Worm (Caenorhabditis elegans): ENCODE measurements around the gene dyrb-1.

dyrb-1 gene

DNA sequence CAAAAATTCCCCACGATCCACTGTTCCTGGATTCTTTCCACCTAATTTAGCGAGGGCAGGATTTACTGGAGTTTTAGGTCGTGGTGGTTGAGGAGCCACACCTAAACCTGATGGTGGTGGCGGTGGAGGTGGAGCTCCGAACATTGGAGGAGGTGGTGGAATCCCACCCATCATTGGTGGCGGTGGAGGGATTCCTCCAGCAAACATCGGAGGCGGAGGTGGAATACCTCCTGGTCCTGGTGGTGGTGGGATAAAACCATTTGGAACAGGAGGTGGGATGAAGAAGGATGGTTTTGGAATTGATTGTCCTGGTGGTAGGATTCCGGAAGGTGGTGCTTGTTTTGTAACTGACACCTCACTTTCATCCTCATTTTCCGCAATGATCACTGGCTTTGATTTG, 37.1 kb downstream of the dyrb-1 start:
- no peak for TF ChIP-seq unc-39 (tag; optimal IDR thresholded peaks at IDR 0.05)

DNA sequence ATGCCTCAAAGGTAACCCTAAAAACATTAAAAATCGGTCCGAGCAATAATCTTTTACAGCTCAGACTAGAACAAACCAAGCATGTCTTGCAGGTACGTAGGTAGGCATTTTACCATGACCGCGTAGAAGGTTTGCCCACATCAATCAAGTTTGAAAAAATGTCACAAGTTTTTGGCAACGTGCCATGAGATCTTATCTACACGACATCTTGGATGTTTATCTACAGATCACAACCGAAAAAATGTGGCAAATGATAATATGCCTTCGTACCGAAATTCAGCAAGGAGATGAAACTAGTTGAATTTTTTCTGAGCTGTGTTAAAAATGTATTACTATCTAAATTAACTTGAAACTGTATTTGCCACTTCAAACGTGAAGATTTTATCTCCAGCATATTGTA, 42.5 kb downstream of the dyrb-1 start:
- no peak for TF ChIP-seq nhr-67 (tag; optimal IDR thresholded peaks at IDR 0.05)
- no peak for TF ChIP-seq nhr-77 (tag; optimal IDR thresholded peaks at IDR 0.05)
- no peak for TF ChIP-seq mdl-1 (tag; optimal IDR thresholded peaks at IDR 0.05)
- peak; percentile 54 for TF ChIP-seq nhr-25 (tag; optimal IDR thresholded peaks at IDR 0.05)
- TF ChIP-seq elt-2 (tag; optimal IDR thresholded peaks at IDR 0.05): no peak
- TF ChIP-seq elt-1 (tag; optimal IDR thresholded peaks at IDR 0.05): peak; percentile 94
- no peak for TF ChIP-seq nhr-237 (tag; optimal IDR thresholded peaks at IDR 0.05)
- TF ChIP-seq egl-5 (tag; optimal IDR thresholded peaks at IDR 0.05): no peak

ce11 chrII:9063350-9063749, 43.6 kb downstream of the dyrb-1 start:
- TF ChIP-seq nhr-237 (tag; optimal IDR thresholded peaks at IDR 0.05) (no peak), nhr-12 (tag; optimal IDR thresholded peaks at IDR 0.05) (no peak), pha-4 (tag; optimal IDR thresholded peaks at IDR 0.05) (peak; percentile 54)

DNA sequence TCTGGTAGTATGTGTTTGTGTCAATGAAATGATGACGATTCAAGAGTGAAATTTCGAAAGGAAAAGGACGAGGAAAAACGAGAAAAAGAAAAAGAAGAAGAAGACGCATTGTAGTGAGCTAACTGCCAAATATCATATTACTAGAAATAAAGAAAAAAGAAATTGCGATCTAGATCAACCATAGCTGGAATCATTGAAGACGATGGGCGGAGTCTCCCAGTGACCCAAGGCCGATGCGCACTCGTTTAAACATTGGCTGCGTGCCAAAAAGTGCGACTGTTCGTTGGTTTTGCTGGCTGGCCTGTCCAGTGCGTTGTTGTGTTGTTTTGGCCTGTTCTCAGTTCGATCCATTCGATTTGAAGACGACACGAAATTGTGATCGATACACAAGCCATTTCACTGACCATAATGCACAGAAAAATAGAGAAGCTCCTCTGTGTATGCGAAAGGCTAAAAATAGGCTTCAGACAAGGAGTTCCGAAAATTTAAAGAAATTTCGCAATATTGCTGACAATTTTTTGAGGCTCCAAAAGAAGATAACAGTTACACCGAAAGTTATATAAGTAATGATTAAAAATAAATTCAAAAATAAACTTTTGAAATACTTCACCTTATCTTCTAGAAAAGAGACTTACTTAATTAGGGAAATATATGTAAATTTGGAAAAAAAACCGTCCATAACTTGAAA, 44.5 kb downstream of the dyrb-1 start:
- TF ChIP-seq lsy-12 (tag; optimal IDR thresholded peaks at IDR 0.05): no peak
- TF ChIP-seq nhr-23 (tag; optimal IDR thresholded peaks at IDR 0.05): peak; percentile 43
- peak; percentile 56 for TF ChIP-seq nhr-25 (tag; optimal IDR thresholded peaks at IDR 0.05)

- TF ChIP-seq nhr-23 (tag; optimal IDR thresholded peaks at IDR 0.05) (peak; percentile 39), ZK546.5 (tag; optimal IDR thresholded peaks at IDR 0.05) (no peak), nhr-11 (tag; optimal IDR thresholded peaks at IDR 0.05) (peak; percentile 70), daf-12 (tag; optimal IDR thresholded peaks at IDR 0.05) (no peak), unc-39 (tag; optimal IDR thresholded peaks at IDR 0.05) (no peak), ztf-11 (tag; optimal IDR thresholded peaks at IDR 0.05) (no peak), fkh-2 (tag; optimal IDR thresholded peaks at IDR 0.05) (peak; percentile 41), pha-4 (tag; optimal IDR thresholded peaks at IDR 0.05) (peak; percentile 85), hmg-11 (tag; optimal IDR thresholded peaks at IDR 0.05) (peak; percentile 77), lin-15B (tag; optimal IDR thresholded peaks at IDR 0.05) (peak; percentile 68), sea-2 (GFP tag; optimal IDR thresholded peaks at IDR 0.05) (peak; percentile 88), skn-1 (tag; optimal IDR thresholded peaks at IDR 0.05) (no peak), mml-1 (tag; optimal IDR thresholded peaks at IDR 0.05) (no peak), elt-1 (tag; optimal IDR thresholded peaks at IDR 0.05) (no peak), nhr-12 (tag; optimal IDR thresholded peaks at IDR 0.05) (no peak), snpc-4 (tag; optimal IDR thresholded peaks at IDR 0.05) (no peak), tbx-2 (tag; optimal IDR thresholded peaks at IDR 0.05) (peak; percentile 15), nhr-76 (tag; optimal IDR thresholded peaks at IDR 0.05) (no peak), nhr-25 (tag; optimal IDR thresholded peaks at IDR 0.05) (peak; percentile 42), unc-62 (GFP tag; optimal IDR thresholded peaks at IDR 0.05) (no peak), nhr-67 (tag; optimal IDR thresholded peaks at IDR 0.05) (no peak), elt-2 (tag; optimal IDR thresholded peaks at IDR 0.05) (peak; percentile 63), nhr-43 (tag; optimal IDR thresholded peaks at IDR 0.05; ENCODE audit: poor library complexity, severe bottlenecking) (no peak), nfya-1 (tag; optimal IDR thresholded peaks at IDR 0.05; ENCODE audit: insufficient read depth) (peak; percentile 79), jun-1 (tag; optimal IDR thresholded peaks at IDR 0.05) (peak; percentile 62), nhr-77 (tag; optimal IDR thresholded peaks at IDR 0.05) (no peak), lin-39 (tag; optimal IDR thresholded peaks at IDR 0.05) (peak; percentile 89), pqm-1 (tag; optimal IDR thresholded peaks at IDR 0.05) (peak; percentile 48)
These were observed 45.3 kb downstream of the dyrb-1 start for ce11 chrII:9061557-9062183.
